Fruit fly (Drosophila melanogaster): ENCODE results near the gene CG11786.
A peak's percentile ranks its signal among the peaks of the same experiment; 100 is the strongest.

Gene CG11786

DNA sequence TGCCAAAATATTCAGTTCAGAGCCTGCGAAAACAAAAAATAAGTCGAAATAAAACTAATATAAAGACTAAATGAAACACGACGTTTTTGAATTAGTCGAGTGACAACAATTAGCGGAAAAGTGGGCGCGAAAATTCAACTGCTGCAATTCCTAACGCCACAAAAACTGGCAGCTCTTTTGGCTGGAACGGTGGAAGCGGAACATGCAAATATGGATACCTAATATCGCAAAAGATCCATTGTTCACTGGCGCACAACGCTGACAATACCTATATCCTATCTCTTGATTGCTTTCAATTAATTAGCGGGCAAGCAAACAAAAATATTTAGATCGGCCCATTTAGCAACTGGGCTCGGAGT lies 3.2 kb downstream of the CG11786 start, which contains the start of gene CG11791:
TSS of gene CG11791 (plus strand) at position 234 of the 359 bp plus-strand sequence.
- TF ChIP-seq net (GFP tag; optimal IDR thresholded peaks at IDR 0.05) (no peak), OdsH (GFP tag; optimal IDR thresholded peaks at IDR 0.05) (no peak), ss (GFP tag; optimal IDR thresholded peaks at IDR 0.05) (no peak), CG6792 (GFP tag; optimal IDR thresholded peaks at IDR 0.05) (no peak), Eip78C (GFP tag) (no peak), salr (GFP tag; optimal IDR thresholded peaks at IDR 0.05) (no peak), Gug (GFP tag; IDR thresholded peaks at IDR 0.05) (no peak), Eip93F (GFP tag; optimal IDR thresholded peaks at IDR 0.05) (no peak), Ets21C (GFP tag; optimal IDR thresholded peaks at IDR 0.05) (no peak), CG10669 (GFP tag; optimal IDR thresholded peaks at IDR 0.05) (no peak), Sox102F (GFP tag; optimal IDR thresholded peaks at IDR 0.05) (no peak), CG10631 (GFP tag; optimal IDR thresholded peaks at IDR 0.05) (no peak), CG11294 (GFP tag; IDR thresholded peaks at IDR 0.05) (no peak), CG6854 (GFP tag; optimal IDR thresholded peaks at IDR 0.05) (no peak), Hr4 (GFP tag; optimal IDR thresholded peaks at IDR 0.05) (no peak), spab (GFP tag; optimal IDR thresholded peaks at IDR 0.05) (no peak), CG8119 (GFP tag; IDR thresholded peaks at IDR 0.05) (no peak), dac (GFP tag; optimal IDR thresholded peaks at IDR 0.05) (no peak)

DNA sequence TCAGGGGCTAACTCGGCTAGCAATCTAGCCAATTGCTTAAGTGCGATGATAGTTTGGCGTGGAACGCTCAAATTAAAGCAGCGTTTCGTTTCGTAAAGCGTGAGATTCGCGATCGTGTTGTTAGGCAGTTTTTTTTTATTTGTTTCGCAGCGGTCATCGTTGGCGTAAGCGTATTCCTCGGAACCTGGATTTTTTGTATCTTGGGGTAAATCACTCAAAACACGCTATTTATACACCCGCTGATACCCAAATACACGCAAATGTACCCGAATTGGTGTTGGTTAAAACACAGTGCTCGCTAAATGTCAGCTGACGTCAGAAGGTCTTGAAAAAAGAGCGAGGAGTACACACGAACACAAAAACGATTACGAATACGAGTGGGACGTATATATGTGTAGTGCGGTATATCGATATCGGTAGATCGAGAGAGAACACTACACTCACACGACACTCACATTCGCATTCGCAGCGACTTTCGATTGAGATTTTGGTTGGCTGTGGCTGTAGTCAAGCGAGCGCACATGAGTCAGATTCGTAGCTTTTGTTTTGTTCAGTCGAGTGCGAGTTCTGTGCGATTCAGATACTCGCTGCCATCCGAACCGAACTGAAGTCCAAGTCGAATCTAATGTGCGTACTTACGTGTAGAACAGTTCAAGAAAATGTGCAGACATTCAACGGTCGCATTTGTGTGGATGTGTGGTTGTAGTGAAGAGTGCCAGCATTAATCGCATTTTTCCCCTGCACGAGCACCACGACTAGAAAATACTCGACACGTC lies 3.8 kb downstream of the CG11786 start:
- peak; percentile 37 for TF ChIP-seq Sox102F (GFP tag; optimal IDR thresholded peaks at IDR 0.05)
- no peak for TF ChIP-seq CG8119 (GFP tag; IDR thresholded peaks at IDR 0.05)
- peak; percentile 42 for TF ChIP-seq CG1621 (tag; optimal IDR thresholded peaks at IDR 0.05)
- TF ChIP-seq CG6276 (GFP tag; optimal IDR thresholded peaks at IDR 0.05): peak; percentile 35
- peak; percentile 89 for TF ChIP-seq Eip78C (GFP tag)
- peak; percentile 77 for TF ChIP-seq vri (GFP tag; optimal IDR thresholded peaks at IDR 0.05)
- no peak for TF ChIP-seq Sox15 (GFP tag; optimal IDR thresholded peaks at IDR 0.05)
- TF ChIP-seq CG7368 (GFP tag; optimal IDR thresholded peaks at IDR 0.05): peak; percentile 5
- TF ChIP-seq CG31627 (GFP tag; optimal IDR thresholded peaks at IDR 0.05): no peak
- TF ChIP-seq Eip93F (GFP tag; optimal IDR thresholded peaks at IDR 0.05): peak; percentile 80
- TF ChIP-seq esn (GFP tag; optimal IDR thresholded peaks at IDR 0.05): peak; percentile 42
- TF ChIP-seq spab (GFP tag; optimal IDR thresholded peaks at IDR 0.05): peak; percentile 34
- TF ChIP-seq Blimp-1 (GFP tag; optimal IDR thresholded peaks at IDR 0.05): peak; percentile 54
- no peak for TF ChIP-seq net (GFP tag; optimal IDR thresholded peaks at IDR 0.05)
- TF ChIP-seq CG10669 (GFP tag; optimal IDR thresholded peaks at IDR 0.05): no peak
- TF ChIP-seq Eip75B (GFP tag; optimal IDR thresholded peaks at IDR 0.05): peak; percentile 16
- TF ChIP-seq CG4318 (GFP tag; optimal IDR thresholded peaks at IDR 0.05): no peak
- peak; percentile 35 for TF ChIP-seq fkh (GFP tag; optimal IDR thresholded peaks at IDR 0.05)
- peak; percentile 69 for TF ChIP-seq Lpt (GFP tag; optimal IDR thresholded peaks at IDR 0.05)
- TF ChIP-seq Hr4 (GFP tag; optimal IDR thresholded peaks at IDR 0.05): no peak
- TF ChIP-seq CG10631 (GFP tag; optimal IDR thresholded peaks at IDR 0.05): no peak
- no peak for TF ChIP-seq CG34406 (GFP tag; optimal IDR thresholded peaks at IDR 0.05)
- TF ChIP-seq fd85E (GFP tag; optimal IDR thresholded peaks at IDR 0.05): peak; percentile 79
- TF ChIP-seq ss (GFP tag; optimal IDR thresholded peaks at IDR 0.05): peak; percentile 71 to 75
- no peak for TF ChIP-seq Hr39 (GFP tag; optimal IDR thresholded peaks at IDR 0.05)
- peak; percentile 47 for TF ChIP-seq Sox14 (GFP tag; optimal IDR thresholded peaks at IDR 0.05)
- TF ChIP-seq dac (GFP tag; optimal IDR thresholded peaks at IDR 0.05): no peak
- no peak for TF ChIP-seq CG15336 (GFP tag; IDR thresholded peaks at IDR 0.05)
- peak; percentile 31 for TF ChIP-seq Met (GFP tag; optimal IDR thresholded peaks at IDR 0.05)
- no peak for TF ChIP-seq OdsH (GFP tag; optimal IDR thresholded peaks at IDR 0.05)
- peak; percentile 66 for TF ChIP-seq CG6854 (GFP tag; optimal IDR thresholded peaks at IDR 0.05)
- peak; percentile 14 for TF ChIP-seq Ets96B (tag; optimal IDR thresholded peaks at IDR 0.05)
- no peak for TF ChIP-seq topi (GFP tag; optimal IDR thresholded peaks at IDR 0.05)
- peak; percentile 31 for TF ChIP-seq CG3919 (GFP tag; optimal IDR thresholded peaks at IDR 0.05)
- TF ChIP-seq fd59A (GFP tag; optimal IDR thresholded peaks at IDR 0.05): no peak
- no peak for TF ChIP-seq salr (GFP tag; optimal IDR thresholded peaks at IDR 0.05)
- no peak for TF ChIP-seq CG8632 (GFP tag; optimal IDR thresholded peaks at IDR 0.05)
- peak; percentile 8 for TF ChIP-seq dsx (GFP tag; optimal IDR thresholded peaks at IDR 0.05; ENCODE audit: poor library complexity, severe bottlenecking)
